Worm (Caenorhabditis elegans): ENCODE data around the gene F37C12.14.

DNA sequence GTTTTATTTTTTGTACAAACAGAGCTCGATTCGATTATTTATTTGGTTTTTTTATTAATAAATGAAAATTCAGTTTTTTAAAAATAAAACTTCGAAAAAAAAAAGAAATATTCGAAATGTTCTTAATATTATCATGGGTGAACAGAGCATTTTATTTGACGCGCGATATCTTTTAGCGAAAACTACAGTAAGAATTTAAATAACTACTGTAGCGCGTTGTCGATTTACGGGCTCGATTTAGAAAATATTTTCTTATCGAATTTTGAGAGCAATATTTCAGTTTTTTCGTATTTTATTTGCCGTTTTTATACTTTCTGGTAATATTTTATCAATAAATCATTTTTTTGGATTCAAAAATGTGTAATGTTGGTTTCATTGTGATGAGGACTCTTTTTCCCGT, 35.7 kb upstream of the F37C12.14 start:
- TF ChIP-seq ceh-24 (tag; optimal IDR thresholded peaks at IDR 0.05) (no peak), C38D4.7 (GFP tag; optimal IDR thresholded peaks at IDR 0.05) (no peak), F13H6.1 (tag; optimal IDR thresholded peaks at IDR 0.05) (no peak), ceh-31 (tag; optimal IDR thresholded peaks at IDR 0.05) (no peak), hlh-8 (tag; optimal IDR thresholded peaks at IDR 0.05) (no peak), unc-55 (GFP tag; optimal IDR thresholded peaks at IDR 0.05) (no peak), nhr-11 (tag; optimal IDR thresholded peaks at IDR 0.05) (no peak), pqm-1 (tag; optimal IDR thresholded peaks at IDR 0.05) (no peak), fkh-10 (GFP tag; optimal IDR thresholded peaks at IDR 0.05) (no peak), ama-1 (optimal IDR thresholded peaks at IDR 0.05) (no peak), lin-11 (tag; optimal IDR thresholded peaks at IDR 0.05) (no peak), sox-2 (GFP tag; IDR thresholded peaks at IDR 0.05) (no peak), pag-3 (tag; optimal IDR thresholded peaks at IDR 0.05; ENCODE audit: borderline replicate concordance) (no peak), ceh-6 (GFP tag; optimal IDR thresholded peaks at IDR 0.05) (no peak)

Measured in whole organism, late embryonic.